Worm (Caenorhabditis elegans) whole organism, L4 larva: ENCODE data around the gene F40G9.14.

Experiments
- F44E2.7 ChIP-seq: fragments of 200-800 bp; sonication (Bioruptor generic); IDR thresholded peaks from 2 replicates; pipeline ENCODE4 v2.1.2; 2022; ENCODE audit warnings: missing genetic modification characterization, missing compliant biosample characterization
- daf-19 ChIP-seq: fragments of 200-800 bp; sonication (Bioruptor generic); conservative IDR thresholded peaks from 2 replicates; pipeline ENCODE4 v1.3.6; 2022; ENCODE audit warnings: missing genetic modification characterization, missing compliant biosample characterization
- fos-1 ChIP-seq: fragments of 150-350 bp; optimal IDR thresholded peaks from 2 replicates; lab custom pipeline; 2014; ENCODE audit warnings: missing biosample characterization, missing genetic modification characterization
- lsy-2 ChIP-seq, 2 experiments: fragments of 150-350 bp in 1 of 2; sonication (generic microtip) in 1 of 2; optimal IDR thresholded peaks; 2 replicates each; lab custom pipeline; 2014 to 2017; ENCODE audit warnings: missing biosample characterization in 2 of 2, missing genetic modification characterization in 2 of 2
- mdl-1 ChIP-seq, 2 experiments: fragments of 150-350 bp in 1 of 2; sonication (generic microtip) in 1 of 2; optimal IDR thresholded peaks; 2 replicates each; lab custom pipeline; 2014 to 2017; ENCODE audit warnings: missing biosample characterization in 2 of 2, missing genetic modification characterization in 2 of 2
- nhr-11 ChIP-seq: fragments of 150-350 bp; optimal IDR thresholded peaks from 2 replicates; lab custom pipeline; 2014; ENCODE audit warnings: missing biosample characterization, missing genetic modification characterization
- nhr-25 ChIP-seq: sonication (generic microtip); optimal IDR thresholded peaks from 2 replicates; lab custom pipeline; 2017; ENCODE audit warnings: missing genetic modification characterization, mild to moderate bottlenecking, missing compliant biosample characterization, antibody characterized with exemption, moderate library complexity, borderline replicate concordance; ENCODE audit not compliant: insufficient read depth
- spr-3 ChIP-seq: fragments of 200-800 bp; sonication (Bioruptor generic); optimal IDR thresholded peaks from 2 replicates; lab custom pipeline; 2018; ENCODE audit warnings: mild to moderate bottlenecking, missing genetic modification characterization, missing compliant biosample characterization
- zag-1 ChIP-seq: fragments of 150-350 bp; optimal IDR thresholded peaks from 2 replicates; lab custom pipeline; 2014; ENCODE audit warnings: missing biosample characterization, missing genetic modification characterization
- zfp-2 ChIP-seq: sonication (generic microtip); optimal IDR thresholded peaks from 2 replicates; lab custom pipeline; 2016; ENCODE audit warnings: mild to moderate bottlenecking, missing genetic modification characterization, missing compliant biosample characterization
- zfp-3 ChIP-seq: fragments of 200-800 bp; sonication (Bioruptor generic); conservative IDR thresholded peaks from 2 replicates; pipeline ENCODE4 v1.3.6; 2022; ENCODE audit warnings: missing genetic modification reagents, missing genetic modification characterization, missing compliant biosample characterization

DNA sequence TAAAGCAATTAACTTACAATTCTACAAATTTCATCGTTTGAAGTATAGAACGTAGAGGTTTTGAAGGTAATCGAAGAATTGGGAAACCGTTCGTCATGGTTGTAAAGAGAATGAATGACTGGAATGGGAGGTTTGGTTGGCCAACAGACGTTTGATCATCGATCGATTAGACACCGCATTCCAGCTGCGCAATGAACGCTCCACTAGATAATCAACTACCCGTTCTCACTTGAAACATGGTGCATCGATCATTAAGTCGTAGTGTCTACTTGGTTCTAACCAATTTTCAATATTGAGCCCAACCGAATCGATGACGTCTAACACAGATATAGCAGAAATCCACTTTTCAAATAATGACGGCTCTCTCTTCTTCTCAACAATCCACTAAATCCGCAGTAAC is 34.5 kb downstream of the F40G9.14 start, which contains the start of gene fbxb-82:
- TF ChIP-seq nhr-11 (no peak), zfp-2 (no peak), lsy-2 (tag; optimal IDR thresholded peaks at IDR 0.05; lab: Kevin White, UChicago) (no peak), fos-1 (tag; lab: Kevin White, UChicago) (no peak), spr-3 (GFP tag; lab: Kevin White, UChicago) (no peak), nhr-25 (tag; lab: Kevin White, UChicago) (no peak), zfp-3 (GFP tag; lab: Robert Waterston, UW) (no peak), zag-1 (tag; lab: Kevin White, UChicago) (no peak), daf-19 (no peak), F44E2.7 (GFP tag; lab: Robert Waterston, UW) (no peak), mdl-1 (tag; optimal IDR thresholded peaks at IDR 0.05; lab: Kevin White, UChicago) (no peak)
